Fruit fly (Drosophila melanogaster): Measurements from ENCODE around the gene CG7099.

Gene CG7099

DNA sequence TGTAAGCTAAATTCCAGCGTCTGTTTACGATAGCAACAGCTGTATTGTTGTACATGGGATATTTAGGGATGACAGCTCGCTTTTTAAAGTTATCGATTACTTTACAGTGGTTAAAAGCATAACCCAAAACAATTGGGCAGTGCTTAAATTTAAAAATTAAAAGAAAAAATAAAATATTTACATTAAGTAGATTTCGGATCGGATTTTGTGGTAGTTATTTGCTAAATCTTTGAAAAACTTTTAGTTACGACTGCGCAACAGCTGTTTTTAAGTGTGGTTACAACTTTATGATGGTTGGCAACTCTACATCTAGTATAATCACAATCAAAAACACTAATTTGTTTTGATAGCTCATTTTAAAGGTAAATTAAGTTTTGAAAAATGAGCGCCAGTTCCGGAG, at the start of gene CG7099, which contains the start of gene Ing5:
Gene CG7099 (plus strand): TSS at position 317 of the 400 bp plus-strand sequence.
Gene Ing5 (minus strand): TSS at position 58 of the 400 bp plus-strand sequence.
- peak; percentile 87 for TF ChIP-seq CG17802 (tag; optimal IDR thresholded peaks at IDR 0.05)
- TF ChIP-seq CG13424 (tag; optimal IDR thresholded peaks at IDR 0.05) = peak; percentile 97
- peak; percentile 96 for TF ChIP-seq chn (GFP tag; optimal IDR thresholded peaks at IDR 0.05)
- peak; percentile 98 for TF ChIP-seq Sox102F (GFP tag; optimal IDR thresholded peaks at IDR 0.05)
- TF ChIP-seq CG31441 (GFP tag; IDR thresholded peaks at IDR 0.05) = peak; percentile 98
- TF ChIP-seq chinmo (GFP tag; IDR thresholded peaks at IDR 0.05; ENCODE audit: partially characterized antibody) = no peak
- peak; percentile 95 for TF ChIP-seq sd (tag; optimal IDR thresholded peaks at IDR 0.05)
- peak; percentile 97 for TF ChIP-seq tin (GFP tag; optimal IDR thresholded peaks at IDR 0.05)
- TF ChIP-seq pros (GFP tag; optimal IDR thresholded peaks at IDR 0.05) = no peak
- TF ChIP-seq H2.0 (GFP tag; IDR thresholded peaks at IDR 0.05) = peak; percentile 96
- peak; percentile 96 for TF ChIP-seq CG2678 (tag; optimal IDR thresholded peaks at IDR 0.05)
- peak; percentile 68 for TF ChIP-seq eyg (GFP tag; optimal IDR thresholded peaks at IDR 0.05)
- peak; percentile 94 for TF ChIP-seq Fer1 (GFP tag; optimal IDR thresholded peaks at IDR 0.05)
- peak; percentile 57 for TF ChIP-seq pzg (GFP tag; optimal IDR thresholded peaks at IDR 0.05)
- TF ChIP-seq en (GFP tag; optimal IDR thresholded peaks at IDR 0.05) = peak; percentile 60
- TF ChIP-seq bbx (GFP tag; IDR thresholded peaks at IDR 0.05; ENCODE audit: partially characterized antibody) = peak; percentile 53
- TF ChIP-seq Six4 (GFP tag; optimal IDR thresholded peaks at IDR 0.05) = peak; percentile 93
- 0 out of 2 replicates have a peak, but pooled peaks have one; percentile 34 for TF ChIP-seq CG2129 (GFP tag; IDR thresholded peaks at IDR 0.05; ENCODE audit: partially characterized antibody)
- peak; percentile 83 for TF ChIP-seq da (GFP tag; optimal IDR thresholded peaks at IDR 0.05)
- TF ChIP-seq Abd-B (GFP tag; optimal IDR thresholded peaks at IDR 0.05) = peak; percentile 98
- TF ChIP-seq HmgZ (tag; optimal IDR thresholded peaks at IDR 0.05) = peak; percentile 97
- peak; percentile 95 for TF ChIP-seq CG13123 (GFP tag; optimal IDR thresholded peaks at IDR 0.05)
- peak; percentile 54 for TF ChIP-seq luna (GFP tag; optimal IDR thresholded peaks at IDR 0.05)
- TF ChIP-seq CG10147 (GFP tag; optimal IDR thresholded peaks at IDR 0.05) = peak; percentile 93
- TF ChIP-seq CG1792 (GFP tag; optimal IDR thresholded peaks at IDR 0.05) = peak; percentile 59
- TF ChIP-seq CG42726 (GFP tag; IDR thresholded peaks at IDR 0.05; ENCODE audit: partially characterized antibody) = 0 out of 2 replicates have a peak, but pooled peaks have one; percentile 48
- no peak for TF ChIP-seq lov (optimal IDR thresholded peaks at IDR 0.05)
- peak; percentile 94 for TF ChIP-seq lov (GFP tag; IDR thresholded peaks at IDR 0.05)
- TF ChIP-seq ftz-f1 (GFP tag; optimal IDR thresholded peaks at IDR 0.05) = peak; percentile 18
- peak; percentile 95 for TF ChIP-seq CG3281 (GFP tag; optimal IDR thresholded peaks at IDR 0.05)
- TF ChIP-seq CG12744 (GFP tag; optimal IDR thresholded peaks at IDR 0.05) = peak; percentile 90
- TF ChIP-seq dmrt11E (tag; optimal IDR thresholded peaks at IDR 0.05) = peak; percentile 96
- TF ChIP-seq esg (GFP tag; conservative IDR thresholded peaks at IDR 0.05) = peak; percentile 94
- peak; percentile 94 for TF ChIP-seq CG2199 (GFP tag; IDR thresholded peaks at IDR 0.05)
- TF ChIP-seq grau (tag; optimal IDR thresholded peaks at IDR 0.05) = peak; percentile 95
- peak; percentile 62 for TF ChIP-seq CG16813 (GFP tag; IDR thresholded peaks at IDR 0.05; ENCODE audit: partially characterized antibody)
- TF ChIP-seq bowl (GFP tag; IDR thresholded peaks at IDR 0.05) = peak; percentile 87
- peak; percentile 74 for TF ChIP-seq wek (GFP tag; optimal IDR thresholded peaks at IDR 0.05)
- no peak for TF ChIP-seq Neu2 (GFP tag; optimal IDR thresholded peaks at IDR 0.05; ENCODE audit: borderline replicate concordance)
- peak; percentile 70 for TF ChIP-seq BEAF-32 (GFP tag; optimal IDR thresholded peaks at IDR 0.05)
- TF ChIP-seq Jarid2 (GFP tag; optimal IDR thresholded peaks at IDR 0.05) = no peak
- TF ChIP-seq Max (GFP tag; optimal IDR thresholded peaks at IDR 0.05) = peak; percentile 98
- TF ChIP-seq Taf1 (GFP tag; IDR thresholded peaks at IDR 0.05) = peak; percentile 94
- TF ChIP-seq CG9215 (GFP tag; IDR thresholded peaks at IDR 0.05) = peak; percentile 94
- TF ChIP-seq unpg (GFP tag; optimal IDR thresholded peaks at IDR 0.05) = peak; percentile 97
- peak; percentile 94 for TF ChIP-seq gsb-n (tag; optimal IDR thresholded peaks at IDR 0.05)
- TF ChIP-seq MTF-1 (GFP tag; optimal IDR thresholded peaks at IDR 0.05; ENCODE audit: borderline replicate concordance) = peak; percentile 83
- TF ChIP-seq Med (GFP tag) = peak; percentile 98
- no peak for TF ChIP-seq sqz (GFP tag; optimal IDR thresholded peaks at IDR 0.05)
- peak; percentile 93 for TF ChIP-seq gcm (GFP tag; optimal IDR thresholded peaks at IDR 0.05)

Measured in whole organism, embryonic.